Worm (Caenorhabditis elegans): Measurements from ENCODE around the gene F09B12.7.

ce11 chrX:15050006-15050405 lies 44.9 kb downstream of the F09B12.7 start:
- TF ChIP-seq lin-13 (GFP tag; optimal IDR thresholded peaks at IDR 0.05) (no peak), aha-1 (tag) (no peak), egl-27 (tag; optimal IDR thresholded peaks at IDR 0.05) (no peak), unc-62 (GFP tag; optimal IDR thresholded peaks at IDR 0.05 in 1 of 2) (no peak), unc-62 (tag; optimal IDR thresholded peaks at IDR 0.05) (no peak), nhr-102 (tag; optimal IDR thresholded peaks at IDR 0.05) (no peak), snpc-1.2 (GFP tag; IDR thresholded peaks at IDR 0.05) (no peak), nhr-237 (tag; optimal IDR thresholded peaks at IDR 0.05) (no peak)
